Worm (Caenorhabditis elegans) whole organism, early embryonic: Measurements from ENCODE around the gene Y73B3A.20.

ENCODE experiments used
- ama-1 ChIP-seq: fragments of 150-350 bp; optimal IDR thresholded peaks from 2 replicates; lab custom pipeline; 2014
- ceh-13 ChIP-seq: fragments of 200-800 bp; sonication (Bioruptor generic); optimal IDR thresholded peaks from 2 replicates; lab custom pipeline; 2018; ENCODE audit warnings: mild to moderate bottlenecking, missing genetic modification characterization, missing compliant biosample characterization
- ceh-36 ChIP-seq: sonication (generic microtip); optimal IDR thresholded peaks from 2 replicates; lab custom pipeline; 2016; ENCODE audit warnings: missing genetic modification characterization, inconsistent platforms, missing compliant biosample characterization
- hmg-4 ChIP-seq: fragments of 200-800 bp; sonication (Bioruptor generic); optimal IDR thresholded peaks from 2 replicates; lab custom pipeline; 2018; ENCODE audit warnings: mild to moderate bottlenecking, missing genetic modification characterization, missing compliant biosample characterization
- hnd-1 ChIP-seq: sonication (generic microtip); optimal IDR thresholded peaks from 2 replicates; lab custom pipeline; 2016; ENCODE audit warnings: missing genetic modification characterization, missing compliant biosample characterization
- scrt-1 ChIP-seq: fragments of 200-800 bp; sonication (Bioruptor generic); IDR thresholded peaks from 2 replicates; pipeline ENCODE4 v1.3.6; 2022; ENCODE audit warnings: missing genetic modification characterization, missing compliant biosample characterization
- tbx-37 ChIP-seq: fragments of 200-800 bp; sonication (Bioruptor generic); conservative IDR thresholded peaks from 2 replicates; pipeline ENCODE4 v1.3.6; 2022; ENCODE audit warnings: missing genetic modification reagents, missing genetic modification characterization, missing compliant biosample characterization

DNA sequence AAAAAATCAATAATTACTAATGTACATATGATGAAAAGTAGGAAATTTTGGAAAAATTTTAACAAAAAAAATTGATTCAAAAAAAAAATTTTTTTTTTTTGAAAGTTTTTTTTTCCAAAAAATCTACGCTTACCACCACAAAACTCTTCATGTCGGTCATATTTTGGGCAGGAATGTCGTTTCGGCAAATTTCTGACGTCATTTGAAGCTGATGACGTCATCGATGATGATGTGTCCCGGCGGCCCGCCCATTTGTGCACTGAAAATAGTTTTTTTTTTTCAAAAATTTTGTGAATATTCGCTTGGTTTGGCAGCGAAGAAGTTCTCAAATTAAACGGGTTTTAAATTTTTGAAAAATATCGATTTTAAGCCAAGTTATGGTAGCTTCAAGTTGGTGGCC, 41.4 kb downstream of the Y73B3A.20 start:
- TF ChIP-seq ceh-13 (GFP tag; lab: Kevin White, UChicago) (no peak), hnd-1 (no peak), scrt-1 (GFP tag; lab: Robert Waterston, UW) (no peak), ama-1 (lab: Kevin White, UChicago) (no peak), hmg-4 (GFP tag; lab: Kevin White, UChicago) (no peak), ceh-36 (tag; lab: Kevin White, UChicago) (no peak), tbx-37 (no peak)
